Fruit fly (Drosophila melanogaster): Measurements from ENCODE around the gene Adgf-A2.

DNA sequence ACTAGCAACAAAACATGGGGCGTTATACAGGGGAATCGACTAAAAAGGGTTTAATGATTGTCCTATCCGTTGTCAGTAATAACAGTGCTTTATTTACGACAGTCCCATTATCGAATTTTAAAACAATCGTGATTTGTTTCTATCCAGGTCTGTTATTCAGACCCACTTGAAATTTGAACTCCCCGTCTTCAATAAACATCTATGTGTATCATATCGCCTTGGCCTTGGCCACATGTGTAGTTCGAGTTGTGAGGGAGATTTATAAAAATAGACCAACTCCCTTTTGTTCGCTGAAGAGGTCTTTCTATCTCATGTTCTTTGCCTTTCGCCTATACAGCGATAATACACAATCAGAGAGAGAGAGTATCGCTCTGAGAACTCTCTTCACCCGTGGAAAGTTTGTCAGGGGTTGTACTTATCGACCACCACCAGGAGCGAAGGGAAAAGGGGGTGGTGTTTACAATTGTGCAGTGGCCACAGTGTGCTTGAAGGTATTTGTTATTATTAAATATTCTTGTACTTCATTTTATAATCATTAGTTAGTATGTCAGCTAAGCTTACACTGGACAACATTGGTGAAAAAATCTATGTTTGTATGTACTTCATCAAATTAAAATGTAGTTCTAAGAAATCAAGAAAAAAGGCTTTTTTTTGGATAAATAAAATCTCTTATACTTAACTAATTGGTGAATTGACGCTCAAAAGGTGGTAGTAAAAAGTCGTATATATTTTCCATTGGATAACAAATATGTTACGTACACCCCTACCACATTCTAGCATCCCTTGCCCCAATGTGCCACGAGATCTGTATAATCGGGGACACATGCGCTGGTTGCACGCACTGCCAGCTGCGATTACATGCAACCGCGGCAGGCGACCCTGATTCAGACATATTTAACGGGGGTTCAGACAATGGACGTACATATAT, 6.5 kb downstream of the Adgf-A2 start:
- TF ChIP-seq CG8632 (GFP tag; optimal IDR thresholded peaks at IDR 0.05) (peak; percentile 78), esn (GFP tag; optimal IDR thresholded peaks at IDR 0.05) (peak; percentile 87), CG34406 (GFP tag; optimal IDR thresholded peaks at IDR 0.05) (peak; percentile 74)
